Fruit fly (Drosophila melanogaster) whole organism, embryonic: ENCODE results near the gene CG34313.

Experiments
- CG15011 ChIP-seq: fragments of 200-800 bp; sonication (Bioruptor generic); optimal IDR thresholded peaks from 3 replicates; lab custom pipeline; 2018; ENCODE audit warnings: missing biosample characterization, mild to moderate bottlenecking, missing genetic modification characterization
- CG15073 ChIP-seq: fragments of 200-800 bp; sonication (Bioruptor generic); optimal IDR thresholded peaks from 2 replicates; lab custom pipeline; 2016; ENCODE audit warnings: missing biosample characterization, missing genetic modification characterization
- CG1832 ChIP-seq: fragments of 200-800 bp; sonication (Bioruptor generic); optimal IDR thresholded peaks from 2 replicates; lab custom pipeline; 2017; ENCODE audit warnings: missing biosample characterization, mild to moderate bottlenecking, missing genetic modification characterization, inconsistent platforms
- D19B ChIP-seq: fragments of 200-800 bp; sonication (Bioruptor generic); optimal IDR thresholded peaks from 2 replicates; lab custom pipeline; 2017; ENCODE audit warnings: missing biosample characterization, mild to moderate bottlenecking, missing genetic modification characterization
- Hmr ChIP-seq: fragments of 200-800 bp; sonication (Bioruptor generic); optimal IDR thresholded peaks from 3 replicates; lab custom pipeline; 2017; ENCODE audit warnings: mild to moderate bottlenecking, missing biosample characterization, missing genetic modification reagents, missing genetic modification characterization
- Hmx ChIP-seq: fragments of 200-800 bp; sonication (Bioruptor generic); optimal IDR thresholded peaks from 2 replicates; lab custom pipeline; 2016; ENCODE audit warnings: missing biosample characterization, missing genetic modification characterization
- Pdp1 ChIP-seq, 2 experiments: fragments of 200-800 bp; sonication (Bioruptor generic); optimal IDR thresholded peaks; 3 replicates each; lab custom pipeline; 2016; ENCODE audit warnings: missing biosample characterization in 2 of 2, missing genetic modification characterization in 2 of 2, mild to moderate bottlenecking in 1 of 2, moderate library complexity in 1 of 2
- Ptx1 ChIP-seq: fragments of 200-800 bp; sonication (Bioruptor generic); IDR thresholded peaks from 2 replicates; pipeline ENCODE4 v1.3.6; 2022; ENCODE audit warnings: missing biosample characterization, missing genetic modification characterization
- Ravus ChIP-seq: fragments of 200-800 bp; sonication (Bioruptor generic); IDR thresholded peaks from 2 replicates; pipeline ENCODE4 v1.3.6; 2022; ENCODE audit warnings: missing biosample characterization, missing genetic modification characterization
- fd64A ChIP-seq: fragments of 200-800 bp; sonication (Bioruptor generic); optimal IDR thresholded peaks from 3 replicates; lab custom pipeline; 2018; ENCODE audit warnings: missing biosample characterization, mild to moderate bottlenecking, missing genetic modification characterization
- gem ChIP-seq: fragments of 200-800 bp; sonication (Bioruptor generic); optimal IDR thresholded peaks from 2 replicates; lab custom pipeline; 2019; ENCODE audit warnings: missing biosample characterization, mild to moderate bottlenecking, missing genetic modification characterization, moderate library complexity
- otp ChIP-seq: fragments of 200-800 bp; sonication (Bioruptor generic); IDR thresholded peaks from 3 replicates; pipeline ENCODE4, ENCODE4 v1.3.6; 2022; ENCODE audit warnings: missing biosample characterization, missing genetic modification characterization
- pfk ChIP-seq: fragments of 200-800 bp; sonication (Bioruptor generic); optimal IDR thresholded peaks from 2 replicates; lab custom pipeline; 2018; ENCODE audit warnings: missing biosample characterization, mild to moderate bottlenecking, missing genetic modification characterization, moderate library complexity
- pzg ChIP-seq: fragments of 200-800 bp; sonication (Bioruptor generic); optimal IDR thresholded peaks from 3 replicates; lab custom pipeline; 2018; ENCODE audit warnings: missing biosample characterization, mild to moderate bottlenecking, missing genetic modification characterization, moderate library complexity

DNA sequence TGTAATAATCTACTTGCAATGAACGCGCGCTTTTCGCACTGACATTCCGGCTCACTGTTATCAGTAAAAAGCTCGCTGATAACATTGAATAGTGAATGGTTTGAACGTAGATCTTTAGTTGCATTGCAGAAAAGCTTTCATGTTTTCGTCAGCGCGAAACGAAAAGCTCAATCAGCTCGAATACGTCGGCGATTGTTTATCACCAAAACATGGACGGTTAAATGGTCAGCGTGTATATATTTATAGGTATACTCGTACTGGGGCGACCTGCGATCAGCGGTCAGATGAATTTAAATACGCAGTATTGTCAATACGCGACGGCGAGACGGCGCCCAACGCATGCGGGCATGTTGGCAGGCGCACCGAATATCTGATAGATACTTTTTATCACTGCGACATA lies 7.1 kb downstream of the CG34313 start:
- no peak for TF ChIP-seq CG1832
- TF ChIP-seq gem: no peak
- no peak for TF ChIP-seq D19B (GFP tag; lab: Kevin White, UChicago)
- TF ChIP-seq Pdp1 (GFP tag; optimal IDR thresholded peaks at IDR 0.05; lab: Kevin White, UChicago): peak in 1 of 2 experiments; percentile 0
- TF ChIP-seq Hmr (GFP tag; lab: Kevin White, UChicago): no peak
- no peak for TF ChIP-seq Ptx1
- no peak for TF ChIP-seq Ravus (GFP tag; lab: Robert Waterston, UW)
- no peak for TF ChIP-seq pzg (GFP tag; lab: Kevin White, UChicago)
- TF ChIP-seq otp (GFP tag; lab: Robert Waterston, UW): no peak
- no peak for TF ChIP-seq CG15011
- no peak for TF ChIP-seq fd64A
- no peak for TF ChIP-seq Hmx (GFP tag; lab: Kevin White, UChicago)
- TF ChIP-seq CG15073 (GFP tag; lab: Kevin White, UChicago): no peak
- no peak for TF ChIP-seq pfk (GFP tag; lab: Kevin White, UChicago)
